Worm (Caenorhabditis elegans) whole organism, L4 larva: ENCODE measurements around the gene C54C6.5.

Source experiments
- R02D3.7 ChIP-seq: fragments of 150-350 bp; sonication (generic microtip); optimal IDR thresholded peaks from 3 replicates; lab custom pipeline; 2014; ENCODE audit warnings: missing biosample characterization, missing genetic modification characterization
- T26A8.4 ChIP-seq: fragments of 200-800 bp; sonication (Bioruptor generic); IDR thresholded peaks from 2 replicates; pipeline ENCODE4 v1.3.6; 2022; ENCODE audit warnings: missing genetic modification characterization, missing compliant biosample characterization
- Y48G9A.11 ChIP-seq: fragments of 200-800 bp; sonication (Bioruptor generic); IDR thresholded peaks from 2 replicates; pipeline ENCODE4 v1.3.6; 2022; ENCODE audit warnings: missing genetic modification reagents, missing genetic modification characterization, missing compliant biosample characterization
- Y5F2A.4 ChIP-seq: fragments of 200-800 bp; sonication (Bioruptor generic); optimal IDR thresholded peaks from 2 replicates; lab custom pipeline; 2018; ENCODE audit warnings: mild to moderate bottlenecking, missing genetic modification characterization, missing compliant biosample characterization
- ZK337.2 ChIP-seq: fragments of 200-800 bp; sonication (Bioruptor generic); IDR thresholded peaks from 2 replicates; pipeline ENCODE4 v1.3.6; 2022; ENCODE audit warnings: missing genetic modification reagents, missing genetic modification characterization, missing compliant biosample characterization
- ZK546.5 ChIP-seq, 2 experiments: sonication (generic microtip); optimal IDR thresholded peaks; 2 replicates each; lab custom pipeline; 2017; ENCODE audit warnings: missing biosample characterization in 2 of 2, missing genetic modification characterization in 2 of 2
- aha-1 ChIP-seq: fragments of 150-350 bp; peaks from one replicate; lab custom pipeline; 2014; ENCODE audit warnings: missing biosample characterization, missing genetic modification characterization
- attf-4 ChIP-seq: sonication (generic microtip); optimal IDR thresholded peaks from 3 replicates; lab custom pipeline; 2017; ENCODE audit warnings: missing biosample characterization, missing genetic modification characterization
- ceh-62 ChIP-seq: sonication (generic microtip); optimal IDR thresholded peaks from 2 replicates; lab custom pipeline; 2017; ENCODE audit warnings: missing biosample characterization, missing genetic modification characterization
- ceh-82 ChIP-seq: sonication (generic microtip); optimal IDR thresholded peaks from 2 replicates; lab custom pipeline; 2017; ENCODE audit warnings: missing biosample characterization, missing genetic modification characterization
- ctbp-1 ChIP-seq: fragments of 200-800 bp; sonication (Bioruptor generic); IDR thresholded peaks from 2 replicates; pipeline ENCODE4 v1.3.6; 2022; ENCODE audit warnings: missing genetic modification reagents, missing genetic modification characterization, missing compliant biosample characterization
- daf-16 ChIP-seq, 3 experiments: sonication (generic microtip); optimal IDR thresholded peaks; 2 replicates each; lab custom pipeline; 2016 to 2017; ENCODE audit warnings: missing genetic modification characterization in 3 of 3, missing genetic modification reagents in 3 of 3, mild to moderate bottlenecking in 2 of 3, missing compliant biosample characterization in 2 of 3, missing biosample characterization in 1 of 3, moderate library complexity in 1 of 3
- dmd-9 ChIP-seq: fragments of 200-800 bp; sonication (Bioruptor generic); IDR thresholded peaks from 2 replicates; pipeline ENCODE4 v1.3.6; 2022; ENCODE audit warnings: missing genetic modification reagents, missing genetic modification characterization, missing compliant biosample characterization
- dpl-1 ChIP-seq: fragments of 150-350 bp; optimal IDR thresholded peaks from 2 replicates; lab custom pipeline; 2014; ENCODE audit warnings: missing biosample characterization, missing genetic modification reagents, missing genetic modification characterization
- duxl-1 ChIP-seq: sonication (generic microtip); optimal IDR thresholded peaks from 2 replicates; lab custom pipeline; 2016; ENCODE audit warnings: mild to moderate bottlenecking, missing genetic modification characterization, moderate library complexity, missing compliant biosample characterization; ENCODE audit not compliant: poor library complexity
- dve-1 ChIP-seq: sonication (generic microtip); optimal IDR thresholded peaks from 2 replicates; lab custom pipeline; 2017; ENCODE audit warnings: antibody characterized with exemption, mild to moderate bottlenecking, missing genetic modification characterization, missing compliant biosample characterization; ENCODE audit not compliant: insufficient read depth
- egl-27 ChIP-seq: sonication (generic microtip); optimal IDR thresholded peaks from 3 replicates; lab custom pipeline; 2017; ENCODE audit warnings: missing biosample characterization, missing genetic modification reagents, missing genetic modification characterization
- fos-1 ChIP-seq: fragments of 150-350 bp; optimal IDR thresholded peaks from 2 replicates; lab custom pipeline; 2014; ENCODE audit warnings: missing biosample characterization, missing genetic modification characterization
- gei-8 ChIP-seq: fragments of 200-800 bp; sonication (Bioruptor generic); optimal IDR thresholded peaks from 2 replicates; lab custom pipeline; 2018; ENCODE audit warnings: mild to moderate bottlenecking, missing genetic modification characterization, missing compliant biosample characterization
- hif-1 ChIP-seq, 2 experiments: sonication (generic microtip); optimal IDR thresholded peaks; 2 replicates each; lab custom pipeline; 2016 to 2017; ENCODE audit warnings: missing compliant biosample characterization in 2 of 2, missing genetic modification characterization in 2 of 2, missing genetic modification reagents in 2 of 2, missing genotype in 2 of 2, mild to moderate bottlenecking in 1 of 2
- hlh-30 ChIP-seq: sonication (generic microtip); optimal IDR thresholded peaks from 2 replicates; lab custom pipeline; 2017; ENCODE audit warnings: antibody characterized with exemption, mild to moderate bottlenecking, missing genetic modification characterization, missing compliant biosample characterization; ENCODE audit not compliant: insufficient read depth
- hmg-1.1 ChIP-seq: fragments of 200-800 bp; sonication (Bioruptor generic); IDR thresholded peaks from 2 replicates; pipeline ENCODE4 v1.3.6; 2022; ENCODE audit warnings: missing genetic modification reagents, missing genetic modification characterization, missing compliant biosample characterization
- lin-13 ChIP-seq: fragments of 150-350 bp; optimal IDR thresholded peaks from 2 replicates; lab custom pipeline; 2014; ENCODE audit warnings: missing biosample characterization, missing genetic modification reagents, missing genetic modification characterization
- lin-38 ChIP-seq: fragments of 200-800 bp; sonication (Bioruptor generic); IDR thresholded peaks from 2 replicates; pipeline ENCODE4 v1.3.6; 2022; ENCODE audit warnings: missing genetic modification reagents, missing genetic modification characterization, missing compliant biosample characterization
- lir-3 ChIP-seq: sonication (generic microtip); optimal IDR thresholded peaks from 2 replicates; lab custom pipeline; 2016; ENCODE audit warnings: mild to moderate bottlenecking, missing genetic modification characterization, missing compliant biosample characterization
- madf-5 ChIP-seq, 2 experiments: fragments of 200-800 bp; sonication (Bioruptor generic); IDR thresholded peaks; 2 replicates each; pipeline ENCODE4 v1.3.6; 2022; ENCODE audit warnings: missing compliant biosample characterization in 2 of 2, missing genetic modification characterization in 2 of 2
- mdt-29 ChIP-seq: fragments of 200-800 bp; sonication (Bioruptor generic); IDR thresholded peaks from 2 replicates; pipeline ENCODE4 v1.3.6; 2022; ENCODE audit warnings: missing genetic modification reagents, missing genetic modification characterization, missing compliant biosample characterization
- nhr-10 ChIP-seq: fragments of 150-350 bp; optimal IDR thresholded peaks from 2 replicates; lab custom pipeline; 2014; ENCODE audit warnings: missing biosample characterization, missing genetic modification characterization
- nhr-102 ChIP-seq: sonication (generic microtip); optimal IDR thresholded peaks from 2 replicates; lab custom pipeline; 2016; ENCODE audit warnings: mild to moderate bottlenecking, missing genetic modification characterization, moderate library complexity, missing compliant biosample characterization
- nhr-11 ChIP-seq: fragments of 150-350 bp; optimal IDR thresholded peaks from 2 replicates; lab custom pipeline; 2014; ENCODE audit warnings: missing biosample characterization, missing genetic modification characterization
- nhr-111 ChIP-seq: fragments of 200-800 bp; sonication (Bioruptor generic); optimal IDR thresholded peaks from 2 replicates; lab custom pipeline; 2018; ENCODE audit warnings: mild to moderate bottlenecking, missing genetic modification characterization, missing compliant biosample characterization
- nhr-28 ChIP-seq: fragments of 150-350 bp; optimal IDR thresholded peaks from 2 replicates; lab custom pipeline; 2014; ENCODE audit warnings: missing biosample characterization, missing genetic modification characterization
- nhr-41 ChIP-seq: fragments of 200-800 bp; sonication (Bioruptor generic); IDR thresholded peaks from 2 replicates; pipeline ENCODE4 v1.3.6; 2022; ENCODE audit warnings: missing genetic modification reagents, missing genetic modification characterization, missing compliant biosample characterization
- nhr-42 ChIP-seq: fragments of 200-800 bp; sonication (Bioruptor generic); IDR thresholded peaks from 2 replicates; pipeline ENCODE4 v1.3.6; 2022; ENCODE audit warnings: missing genetic modification characterization, missing compliant biosample characterization
- php-3 ChIP-seq: fragments of 200-800 bp; sonication (Bioruptor generic); IDR thresholded peaks from 2 replicates; pipeline ENCODE4 v1.3.6; 2022; ENCODE audit warnings: missing genetic modification reagents, missing genetic modification characterization, missing compliant biosample characterization
- rbr-2 ChIP-seq: sonication (generic microtip); optimal IDR thresholded peaks from 2 replicates; lab custom pipeline; 2016; ENCODE audit warnings: missing genotype, missing genetic modification characterization, missing compliant biosample characterization
- set-16 ChIP-seq: fragments of 200-800 bp; sonication (Bioruptor generic); IDR thresholded peaks from 2 replicates; pipeline ENCODE4 v1.3.6; 2022; ENCODE audit warnings: missing genetic modification reagents, missing genetic modification characterization, missing compliant biosample characterization
- snpc-1.2 ChIP-seq: fragments of 200-800 bp; sonication (Bioruptor generic); IDR thresholded peaks from 2 replicates; pipeline ENCODE4 v1.3.6; 2022; ENCODE audit warnings: missing genetic modification reagents, missing genetic modification characterization, missing compliant biosample characterization
- unc-62 ChIP-seq, 3 experiments: fragments of 150-350 bp in 1 of 3; sonication (generic microtip); optimal IDR thresholded peaks in 2 of 3; peaks in 1 of 3; 1 replicate in 1 of 3; 2 replicates in 2 of 3; lab custom pipeline; 2014 to 2017; ENCODE audit warnings: missing biosample characterization in 3 of 3, missing genetic modification characterization in 3 of 3, missing genetic modification reagents in 3 of 3, missing genotype in 1 of 3
- vab-7 ChIP-seq: fragments of 200-800 bp; sonication (Bioruptor generic); IDR thresholded peaks from 2 replicates; pipeline ENCODE4 v1.3.6; 2022; ENCODE audit warnings: missing genetic modification reagents, missing genetic modification characterization, missing compliant biosample characterization
- zfp-3 ChIP-seq: fragments of 200-800 bp; sonication (Bioruptor generic); conservative IDR thresholded peaks from 2 replicates; pipeline ENCODE4 v1.3.6; 2022; ENCODE audit warnings: missing genetic modification reagents, missing genetic modification characterization, missing compliant biosample characterization
- zip-2 ChIP-seq: fragments of 150-350 bp; optimal IDR thresholded peaks from 2 replicates; lab custom pipeline; 2014; ENCODE audit warnings: missing biosample characterization, missing genetic modification characterization

Gene C54C6.5

ce11 chrIII:3505051-3505548 lies 44.5 kb downstream of the C54C6.5 start, which contains the start of gene lias-1 (continued):
- TF ChIP-seq R02D3.7 (tag; lab: Kevin White, UChicago) (no peak), nhr-41 (no peak), duxl-1 (tag; lab: Kevin White, UChicago) (peak; percentile 21), ZK337.2 (GFP tag; lab: Robert Waterston, UW) (no peak), attf-4 (tag; lab: Kevin White, UChicago) (no peak), nhr-10 (tag; lab: Kevin White, UChicago) (no peak), dve-1 (tag; lab: Kevin White, UChicago) (peak; percentile 69), lir-3 (tag; lab: Kevin White, UChicago) (no peak), hif-1 (tag; optimal IDR thresholded peaks at IDR 0.05; lab: Kevin White, UChicago) (peak in 1 of 2 experiments; percentile 62), zip-2 (tag; lab: Kevin White, UChicago) (no peak), lin-13 (GFP tag; lab: Kevin White, UChicago) (peak; percentile 86), dmd-9 (GFP tag; lab: Robert Waterston, UW) (no peak), rbr-2 (tag; lab: Kevin White, UChicago) (peak; percentile 60), lin-38 (GFP tag; lab: Robert Waterston, UW) (peak; percentile 83), dpl-1 (GFP tag; lab: Kevin White, UChicago) (peak; percentile 84), fos-1 (tag; lab: Kevin White, UChicago) (no peak), gei-8 (GFP tag; lab: Kevin White, UChicago) (no peak), egl-27 (tag; lab: Kevin White, UChicago) (no peak), unc-62 (GFP tag; optimal IDR thresholded peaks at IDR 0.05 in 1 of 2; lab: Kevin White, UChicago) (peak in 1 of 2 experiments; percentile 89), unc-62 (tag; optimal IDR thresholded peaks at IDR 0.05; lab: Kevin White, UChicago) (no peak), set-16 (GFP tag; lab: Robert Waterston, UW) (no peak), Y48G9A.11 (no peak), hlh-30 (peak; percentile 82), daf-16 (GFP tag; optimal IDR thresholded peaks at IDR 0.05; lab: Kevin White, UChicago) (no peak), daf-16 (tag; optimal IDR thresholded peaks at IDR 0.05; lab: Kevin White, UChicago) (peak; percentile 38), nhr-42 (GFP tag; lab: Robert Waterston, UW) (no peak), hmg-1.1 (GFP tag; lab: Robert Waterston, UW) (peak; percentile 66), Y5F2A.4 (GFP tag; lab: Kevin White, UChicago) (no peak), nhr-111 (GFP tag; lab: Kevin White, UChicago) (no peak), nhr-11 (tag; lab: Kevin White, UChicago) (peak; percentile 70), T26A8.4 (GFP tag; lab: Robert Waterston, UW) (peak; percentile 24; the same call in 1 of the 2 replicates), ZK546.5 (tag; optimal IDR thresholded peaks at IDR 0.05; lab: Kevin White, UChicago) (peak in 1 of 2 experiments; percentile 32), ceh-82 (tag; lab: Kevin White, UChicago) (no peak), mdt-29 (no peak)

- no peak for TF ChIP-seq zfp-3 (GFP tag; lab: Robert Waterston, UW)
- TF ChIP-seq Y48G9A.11, result peak; percentile 30; the same call in 1 of the 2 replicates
- TF ChIP-seq aha-1 (tag; lab: Kevin White, UChicago), result peak; percentile 90
These were observed 45.4 kb downstream of the C54C6.5 start for ce11 chrIII:3504239-3504638.

ce11 chrIII:3503286-3503685 lies 46.4 kb downstream of the C54C6.5 start, which contains the start of gene rpl-16:
rpl-16 (minus strand) TSS chrIII:3503604.
- peak; percentile 29; the same call in 1 of the 2 replicates for TF ChIP-seq set-16 (GFP tag; lab: Robert Waterston, UW)
- no peak for TF ChIP-seq hlh-30
- TF ChIP-seq vab-7 (GFP tag; lab: Robert Waterston, UW), result peak; percentile 22; the same call in 1 of the 2 replicates
- TF ChIP-seq ctbp-1, result peak; percentile 63; the same call in 1 of the 2 replicates
- peak; percentile 61; the same call in 1 of the 2 replicates for TF ChIP-seq snpc-1.2 (GFP tag; lab: Robert Waterston, UW)
- no peak for TF ChIP-seq nhr-28 (tag; lab: Kevin White, UChicago)
- TF ChIP-seq lin-13 (GFP tag; lab: Kevin White, UChicago), result peak; percentile 27
- TF ChIP-seq ceh-62, result no peak
- no peak for TF ChIP-seq egl-27 (tag; lab: Kevin White, UChicago)
- peak; percentile 28; the same call in 1 of the 2 replicates for TF ChIP-seq php-3 (GFP tag; lab: Robert Waterston, UW)
- no peak for TF ChIP-seq ceh-82 (tag; lab: Kevin White, UChicago)
- 0 out of 2 replicates have a peak, but pooled peaks have one; percentile 4 for TF ChIP-seq ZK337.2 (GFP tag; lab: Robert Waterston, UW)
- 0 out of 4 replicates have a peak, but pooled peaks of 1 of the 2 experiments have one; percentile 23 for TF ChIP-seq madf-5 (GFP tag; IDR thresholded peaks at IDR 0.05; lab: Robert Waterston, UW)
- TF ChIP-seq dve-1 (tag; lab: Kevin White, UChicago), result no peak
- TF ChIP-seq nhr-102 (tag; lab: Kevin White, UChicago), result no peak
